Fruit fly (Drosophila melanogaster): ENCODE results near the gene HipHop.

The HipHop gene

dm6 chr3L:18837707-18838244, 16.8 kb downstream of the HipHop start:
- TF ChIP-seq Sp1 (GFP tag; optimal IDR thresholded peaks at IDR 0.05) (no peak), pan (optimal IDR thresholded peaks at IDR 0.05) (no peak), fru (GFP tag; optimal IDR thresholded peaks at IDR 0.05) (no peak), sage (GFP tag; optimal IDR thresholded peaks at IDR 0.05) (no peak)

- no peak for TF ChIP-seq h (GFP tag; optimal IDR thresholded peaks at IDR 0.05)
- no peak for TF ChIP-seq lola (GFP tag; optimal IDR thresholded peaks at IDR 0.05)
- TF ChIP-seq Dif (GFP tag; optimal IDR thresholded peaks at IDR 0.05; ENCODE audit: partially characterized antibody) = no peak
Observed at dm6 chr3L:18839996-18840369, 19.0 kb downstream of the HipHop start.

- TF ChIP-seq Hnf4 (GFP tag; optimal IDR thresholded peaks at IDR 0.05) (peak; percentile 24), br (GFP tag; optimal IDR thresholded peaks at IDR 0.05) (peak; percentile 5), ey (GFP tag; optimal IDR thresholded peaks at IDR 0.05) (peak; percentile 40), lola (GFP tag; optimal IDR thresholded peaks at IDR 0.05) (no peak), usp (GFP tag; optimal IDR thresholded peaks at IDR 0.05) (no peak), Abd-B (GFP tag; optimal IDR thresholded peaks at IDR 0.05) (no peak), Hr83 (GFP tag; optimal IDR thresholded peaks at IDR 0.05; ENCODE audit: poor library complexity, severe bottlenecking) (peak; percentile 83), Dif (GFP tag; optimal IDR thresholded peaks at IDR 0.05; ENCODE audit: partially characterized antibody) (peak; percentile 71), Jra (GFP tag; optimal IDR thresholded peaks at IDR 0.05) (no peak), psq (GFP tag; optimal IDR thresholded peaks at IDR 0.05) (no peak), woc (GFP tag; optimal IDR thresholded peaks at IDR 0.05) (peak; percentile 61), Sp1 (GFP tag; optimal IDR thresholded peaks at IDR 0.05) (no peak), h (GFP tag; optimal IDR thresholded peaks at IDR 0.05) (peak; percentile 35), foxo (GFP tag; optimal IDR thresholded peaks at IDR 0.05) (peak in 1 of 2 experiments; percentile 18), brk (GFP tag; optimal IDR thresholded peaks at IDR 0.05) (no peak), Rel (GFP tag; optimal IDR thresholded peaks at IDR 0.05) (no peak), Rel (tag; optimal IDR thresholded peaks at IDR 0.05) (peak; percentile 43), HLH106 (tag; optimal IDR thresholded peaks at IDR 0.05) (peak; percentile 14), pan (optimal IDR thresholded peaks at IDR 0.05) (no peak), fru (GFP tag; optimal IDR thresholded peaks at IDR 0.05) (peak; percentile 43), Hr78 (GFP tag; optimal IDR thresholded peaks at IDR 0.05) (no peak), N (GFP tag; optimal IDR thresholded peaks at IDR 0.05) (peak; percentile 56), GATAd (GFP tag; optimal IDR thresholded peaks at IDR 0.05) (no peak), tai (GFP tag; optimal IDR thresholded peaks at IDR 0.05) (peak; percentile 7), Mio (GFP tag; optimal IDR thresholded peaks at IDR 0.05) (no peak)
Observed at dm6 chr3L:18840370-18841007, 19.5 kb downstream of the HipHop start.

dm6 chr3L:18841269-18841668, 20.3 kb downstream of the HipHop start:
- TF ChIP-seq HLH106 (tag; optimal IDR thresholded peaks at IDR 0.05) = no peak
- no peak for TF ChIP-seq Abd-B (GFP tag; optimal IDR thresholded peaks at IDR 0.05)
- TF ChIP-seq Myc (optimal IDR thresholded peaks at IDR 0.05) = no peak
- TF ChIP-seq N (GFP tag; optimal IDR thresholded peaks at IDR 0.05) = no peak
- TF ChIP-seq psq (GFP tag; optimal IDR thresholded peaks at IDR 0.05) = no peak

dm6 chr3L:18842236-18842635, 21.3 kb downstream of the HipHop start:
- TF ChIP-seq GATAd (GFP tag; optimal IDR thresholded peaks at IDR 0.05) (no peak), Hnf4 (GFP tag; optimal IDR thresholded peaks at IDR 0.05) (no peak), Hr83 (GFP tag; optimal IDR thresholded peaks at IDR 0.05; ENCODE audit: poor library complexity, severe bottlenecking) (no peak), OdsH (GFP tag; optimal IDR thresholded peaks at IDR 0.05) (no peak), rgr (GFP tag; optimal IDR thresholded peaks at IDR 0.05) (no peak), tai (GFP tag; optimal IDR thresholded peaks at IDR 0.05) (no peak), HLH106 (tag; optimal IDR thresholded peaks at IDR 0.05) (no peak), Sp1 (GFP tag; optimal IDR thresholded peaks at IDR 0.05) (no peak), Dif (GFP tag; optimal IDR thresholded peaks at IDR 0.05; ENCODE audit: partially characterized antibody) (no peak), dsf (GFP tag; optimal IDR thresholded peaks at IDR 0.05; ENCODE audit: borderline replicate concordance) (no peak), usp (GFP tag; optimal IDR thresholded peaks at IDR 0.05) (no peak), sage (GFP tag; optimal IDR thresholded peaks at IDR 0.05) (no peak), Mio (GFP tag; optimal IDR thresholded peaks at IDR 0.05) (no peak), fru (GFP tag; optimal IDR thresholded peaks at IDR 0.05) (no peak), N (GFP tag; optimal IDR thresholded peaks at IDR 0.05) (no peak), CG32264 (GFP tag; optimal IDR thresholded peaks at IDR 0.05) (no peak), psq (GFP tag; optimal IDR thresholded peaks at IDR 0.05) (no peak), CrebA (GFP tag; optimal IDR thresholded peaks at IDR 0.05; ENCODE audit: borderline replicate concordance) (no peak)

Data from whole organism, wandering third instar larva.